Fruit fly (Drosophila melanogaster): ENCODE results near the gene CG33783.

CG33783 gene

dm6 chr3R:10084914-10085313 lies 18.3 kb downstream of the CG33783 start (continued):
- TF ChIP-seq CG8089 (GFP tag; optimal IDR thresholded peaks at IDR 0.05) (no peak), slou (GFP tag; optimal IDR thresholded peaks at IDR 0.05) (no peak), fd64A (GFP tag; optimal IDR thresholded peaks at IDR 0.05) (no peak), bab2 (GFP tag; optimal IDR thresholded peaks at IDR 0.05) (peak; percentile 7), fru (optimal IDR thresholded peaks at IDR 0.05) (no peak), CG15696 (tag; optimal IDR thresholded peaks at IDR 0.05) (no peak), CG12071 (GFP tag; optimal IDR thresholded peaks at IDR 0.05) (peak; percentile 25), Rx (GFP tag; IDR thresholded peaks at IDR 0.05) (no peak), vfl (GFP tag; optimal IDR thresholded peaks at IDR 0.05) (peak; percentile 26), peb (GFP tag; IDR thresholded peaks at IDR 0.05) (no peak), wor (GFP tag; IDR thresholded peaks at IDR 0.05) (no peak), tll (GFP tag; optimal IDR thresholded peaks at IDR 0.05) (no peak), CG11398 (GFP tag; optimal IDR thresholded peaks at IDR 0.05) (no peak), ssp (GFP tag; IDR thresholded peaks at IDR 0.05) (no peak), CG8281 (tag; optimal IDR thresholded peaks at IDR 0.05) (no peak), CG2875 (GFP tag; optimal IDR thresholded peaks at IDR 0.05) (no peak), Asciz (GFP tag; optimal IDR thresholded peaks at IDR 0.05) (no peak), CG4707 (GFP tag; optimal IDR thresholded peaks at IDR 0.05) (no peak), Oli (tag; optimal IDR thresholded peaks at IDR 0.05) (no peak), kah (GFP tag; optimal IDR thresholded peaks at IDR 0.05) (no peak), Gsc (GFP tag; IDR thresholded peaks at IDR 0.05) (no peak), run (tag; optimal IDR thresholded peaks at IDR 0.05) (no peak), CG14667 (GFP tag; IDR thresholded peaks at IDR 0.05) (0 out of 2 replicates have a peak, but pooled peaks have one; percentile 14), knrl (GFP tag; IDR thresholded peaks at IDR 0.05; ENCODE audit: partially characterized antibody) (no peak), CG18011 (GFP tag; optimal IDR thresholded peaks at IDR 0.05) (no peak), tx (GFP tag; optimal IDR thresholded peaks at IDR 0.05) (peak; percentile 2), CG4730 (GFP tag; IDR thresholded peaks at IDR 0.05) (no peak), CG15269 (tag; optimal IDR thresholded peaks at IDR 0.05) (peak; percentile 35), Bgb (GFP tag; IDR thresholded peaks at IDR 0.05; ENCODE audit: partially characterized antibody) (no peak), grn (GFP tag; optimal IDR thresholded peaks at IDR 0.05) (no peak), PHDP (tag; optimal IDR thresholded peaks at IDR 0.05) (peak; percentile 45), jing (GFP tag; optimal IDR thresholded peaks at IDR 0.05) (no peak), CG6813 (GFP tag; optimal IDR thresholded peaks at IDR 0.05) (peak; percentile 21), HLH54F (GFP tag; optimal IDR thresholded peaks at IDR 0.05) (peak; percentile 74), CkIIα-i1 (GFP tag; IDR thresholded peaks at IDR 0.05) (no peak), CG12744 (GFP tag; optimal IDR thresholded peaks at IDR 0.05) (no peak), Lpt (GFP tag; optimal IDR thresholded peaks at IDR 0.05) (no peak), grau (tag; optimal IDR thresholded peaks at IDR 0.05) (peak; percentile 66), Neu2 (GFP tag; optimal IDR thresholded peaks at IDR 0.05; ENCODE audit: borderline replicate concordance) (no peak), CG16863 (GFP tag; optimal IDR thresholded peaks at IDR 0.05) (no peak), Camta (GFP tag; optimal IDR thresholded peaks at IDR 0.05) (no peak), CG3281 (GFP tag; optimal IDR thresholded peaks at IDR 0.05) (peak; percentile 79), vvl (GFP tag; IDR thresholded peaks at IDR 0.05) (peak; percentile 62), NC2α (GFP tag; optimal IDR thresholded peaks at IDR 0.05) (no peak), CG11695 (GFP tag; IDR thresholded peaks at IDR 0.05) (no peak), Doc3 (GFP tag; IDR thresholded peaks at IDR 0.05; ENCODE audit: partially characterized antibody) (no peak), pum (GFP tag; optimal IDR thresholded peaks at IDR 0.05) (peak; percentile 21), CG3838 (GFP tag; optimal IDR thresholded peaks at IDR 0.05) (no peak), h (optimal IDR thresholded peaks at IDR 0.05) (no peak), zfh1 (GFP tag; IDR thresholded peaks at IDR 0.05) (0 out of 3 replicates have a peak, but pooled peaks have one; percentile 50), Opbp (GFP tag; IDR thresholded peaks at IDR 0.05; ENCODE audit: partially characterized antibody) (no peak), sr (GFP tag; IDR thresholded peaks at IDR 0.05) (no peak)
